Fruit fly (Drosophila melanogaster) whole organism, embryonic: ENCODE data around the gene Lst8.

Experiments used
- Aef1 ChIP-seq: fragments of 200-800 bp; sonication (Bioruptor generic); IDR thresholded peaks from 3 replicates; pipeline ENCODE4 v1.3.6; 2022; ENCODE audit warnings: missing biosample characterization, missing genetic modification characterization
- CG10209 ChIP-seq: fragments of 200-800 bp; sonication (Bioruptor generic); optimal IDR thresholded peaks from 3 replicates; lab custom pipeline; 2017; ENCODE audit warnings: missing biosample characterization, mild to moderate bottlenecking, missing genetic modification characterization, missing genetic modification reagents
- CG11456 ChIP-seq: fragments of 200-800 bp; sonication (Bioruptor generic); IDR thresholded peaks from 3 replicates; pipeline ENCODE4 v1.3.6; 2022; ENCODE audit warnings: missing biosample characterization, missing genetic modification characterization
- CG13123 ChIP-seq: fragments of 200-800 bp; sonication (Bioruptor generic); optimal IDR thresholded peaks from 2 replicates; lab custom pipeline; 2016; ENCODE audit warnings: missing biosample characterization, missing genetic modification characterization
- CG16779 ChIP-seq: fragments of 200-800 bp; sonication (Bioruptor generic); IDR thresholded peaks from 2 replicates; pipeline ENCODE4 v1.3.6; 2022; ENCODE audit warnings: missing biosample characterization, missing genetic modification characterization
- CG1792 ChIP-seq: fragments of 200-800 bp; sonication (Bioruptor generic); optimal IDR thresholded peaks from 2 replicates; lab custom pipeline; 2016; ENCODE audit warnings: missing biosample characterization, missing genetic modification characterization
- CG1832 ChIP-seq: fragments of 200-800 bp; sonication (Bioruptor generic); optimal IDR thresholded peaks from 2 replicates; lab custom pipeline; 2017; ENCODE audit warnings: missing biosample characterization, mild to moderate bottlenecking, missing genetic modification characterization, inconsistent platforms
- CG30020 ChIP-seq: fragments of 200-800 bp; optimal IDR thresholded peaks from 2 replicates; lab custom pipeline; 2019; ENCODE audit warnings: missing biosample characterization, mild to moderate bottlenecking, missing genetic modification characterization, moderate library complexity
- CG3163 ChIP-seq: fragments of 200-800 bp; sonication (Bioruptor generic); optimal IDR thresholded peaks from 3 replicates; lab custom pipeline; 2016; ENCODE audit warnings: missing biosample characterization, missing genetic modification characterization
- CG33557 ChIP-seq: fragments of 200-800 bp; sonication (Bioruptor generic); optimal IDR thresholded peaks from 2 replicates; lab custom pipeline; 2019; ENCODE audit warnings: missing biosample characterization, mild to moderate bottlenecking, missing genetic modification characterization, moderate library complexity
- CG3995 ChIP-seq: fragments of 200-800 bp; sonication (Bioruptor generic); optimal IDR thresholded peaks from 3 replicates; lab custom pipeline; 2016; ENCODE audit warnings: missing biosample characterization, missing genetic modification characterization
- CG4820 ChIP-seq: fragments of 200-800 bp; sonication (Bioruptor generic); optimal IDR thresholded peaks from 3 replicates; lab custom pipeline; 2016; ENCODE audit warnings: missing biosample characterization, missing genetic modification characterization
- CG4854 ChIP-seq: fragments of 200-800 bp; sonication (Bioruptor generic); optimal IDR thresholded peaks from 2 replicates; lab custom pipeline; 2016; ENCODE audit warnings: missing biosample characterization, missing genetic modification characterization, inconsistent platforms
- CG7271 ChIP-seq: fragments of 200-800 bp; sonication (Bioruptor generic); optimal IDR thresholded peaks from 2 replicates; lab custom pipeline; 2018; ENCODE audit warnings: missing biosample characterization, mild to moderate bottlenecking, missing genetic modification characterization, moderate library complexity
- CG7987 ChIP-seq: fragments of 200-800 bp; sonication (Bioruptor generic); optimal IDR thresholded peaks from 2 replicates; lab custom pipeline; 2018; ENCODE audit warnings: missing biosample characterization, mild to moderate bottlenecking, missing genetic modification characterization, moderate library complexity
- CG8290 ChIP-seq, 3 experiments: fragments of 200-800 bp; sonication (Bioruptor generic); optimal IDR thresholded peaks; 2 replicates each; lab custom pipeline; 2016 to 2019; ENCODE audit warnings: missing biosample characterization in 3 of 3, missing genetic modification characterization in 3 of 3, mild to moderate bottlenecking in 2 of 3, moderate library complexity in 1 of 3
- CG9727 ChIP-seq: fragments of 200-800 bp; sonication (Bioruptor generic); optimal IDR thresholded peaks from 3 replicates; lab custom pipeline; 2017; ENCODE audit warnings: missing biosample characterization, mild to moderate bottlenecking, missing genetic modification characterization
- CG9797 ChIP-seq: fragments of 200-800 bp; sonication (Bioruptor generic); optimal IDR thresholded peaks from 3 replicates; lab custom pipeline; 2018; ENCODE audit warnings: missing biosample characterization, mild to moderate bottlenecking, missing genetic modification characterization
- Chrac-16 ChIP-seq: fragments of 200-800 bp; sonication (Bioruptor generic); optimal IDR thresholded peaks from 3 replicates; lab custom pipeline; 2016; ENCODE audit warnings: missing biosample characterization, missing genetic modification characterization
- Hr78 ChIP-seq, 2 experiments: fragments of 200-800 bp in 1 of 2; fragments of >200 bp in 1 of 2; sonication (Bioruptor generic) in 1 of 2; optimal IDR thresholded peaks; 2 replicates each; lab custom pipeline; 2017 to 2019; ENCODE audit warnings: missing biosample characterization in 2 of 2, missing genetic modification characterization in 2 of 2, mild to moderate bottlenecking in 1 of 2, moderate library complexity in 1 of 2
- Lpt ChIP-seq: fragments of >200 bp; optimal IDR thresholded peaks from 2 replicates; lab custom pipeline; 2018; ENCODE audit warnings: missing biosample characterization, missing genetic modification characterization
- Mad ChIP-seq: fragments of 200-800 bp; sonication (Bioruptor generic); optimal IDR thresholded peaks from 2 replicates; lab custom pipeline; 2016; ENCODE audit warnings: missing biosample characterization, missing genetic modification characterization
- Mrtf ChIP-seq: fragments of 200-800 bp; sonication (Bioruptor generic); IDR thresholded peaks from 3 replicates; pipeline ENCODE4 v1.3.6; 2022; ENCODE audit warnings: missing biosample characterization, missing genetic modification characterization
- Oaz ChIP-seq: fragments of 200-800 bp; sonication (Bioruptor generic); IDR thresholded peaks from 2 replicates; pipeline ENCODE4 v1.3.6; 2022; ENCODE audit warnings: missing biosample characterization, missing genetic modification characterization
- Oli ChIP-seq: fragments of 200-800 bp; sonication (Bioruptor generic); optimal IDR thresholded peaks from 2 replicates; lab custom pipeline; 2018; ENCODE audit warnings: missing biosample characterization, mild to moderate bottlenecking, missing genetic modification characterization, moderate library complexity
- Ravus ChIP-seq: fragments of 200-800 bp; sonication (Bioruptor generic); IDR thresholded peaks from 2 replicates; pipeline ENCODE4 v1.3.6; 2022; ENCODE audit warnings: missing biosample characterization, missing genetic modification characterization
- Usf ChIP-seq: fragments of 200-800 bp; sonication (Bioruptor generic); optimal IDR thresholded peaks from 2 replicates; lab custom pipeline; 2017; ENCODE audit warnings: missing genotype, missing biosample characterization, missing genetic modification characterization
- al ChIP-seq: fragments of 200-800 bp; sonication (Bioruptor generic); IDR thresholded peaks from 2 replicates; pipeline ENCODE4 v1.3.6; 2022; ENCODE audit warnings: missing biosample characterization, missing genetic modification characterization
- bab2 ChIP-seq: fragments of 200-800 bp; sonication (Bioruptor generic); optimal IDR thresholded peaks from 2 replicates; lab custom pipeline; 2016; ENCODE audit warnings: missing biosample characterization, missing genetic modification characterization
- bsh ChIP-seq, 2 experiments: fragments of 200-800 bp; sonication (Bioruptor generic); optimal IDR thresholded peaks; 2 replicates each; lab custom pipeline; 2017 to 2018; ENCODE audit warnings: mild to moderate bottlenecking in 2 of 2, missing biosample characterization in 2 of 2, missing genetic modification characterization in 2 of 2, moderate library complexity in 1 of 2
- caup ChIP-seq: fragments of 200-800 bp; sonication (Bioruptor generic); optimal IDR thresholded peaks from 3 replicates; lab custom pipeline; 2017; ENCODE audit warnings: missing biosample characterization, mild to moderate bottlenecking, missing genetic modification characterization, moderate library complexity; ENCODE audit not compliant: severe bottlenecking
- danr ChIP-seq: fragments of 200-800 bp; sonication (Bioruptor generic); IDR thresholded peaks from 2 replicates; pipeline ENCODE4 v1.3.6; 2022; ENCODE audit warnings: missing biosample characterization, missing genetic modification characterization
- dm ChIP-seq: fragments of 200-800 bp; sonication (Bioruptor generic); optimal IDR thresholded peaks from 3 replicates; lab custom pipeline; 2016; ENCODE audit warnings: missing biosample characterization, missing genetic modification characterization
- dpn ChIP-seq, 2 experiments: fragments of 200-800 bp; sonication (Bioruptor generic); optimal IDR thresholded peaks; 3 replicates each; lab custom pipeline; 2016; ENCODE audit warnings: missing biosample characterization in 2 of 2, missing genetic modification characterization in 2 of 2
- eyg ChIP-seq: fragments of 200-800 bp; sonication (Bioruptor generic); optimal IDR thresholded peaks from 3 replicates; lab custom pipeline; 2016; ENCODE audit warnings: missing biosample characterization, missing genetic modification characterization
- fd102C ChIP-seq: fragments of 200-800 bp; sonication (Bioruptor generic); optimal IDR thresholded peaks from 2 replicates; lab custom pipeline; 2018; ENCODE audit warnings: missing biosample characterization, mild to moderate bottlenecking, missing genetic modification characterization, moderate library complexity
- grn ChIP-seq: fragments of 200-800 bp; sonication (Bioruptor generic); optimal IDR thresholded peaks from 3 replicates; lab custom pipeline; 2017; ENCODE audit warnings: missing biosample characterization, missing genetic modification characterization
- gro ChIP-seq: fragments of 200-800 bp; sonication (Bioruptor generic); optimal IDR thresholded peaks from 2 replicates; lab custom pipeline; 2016; ENCODE audit warnings: missing biosample characterization, missing genetic modification characterization
- gsb ChIP-seq: fragments of 200-800 bp; sonication (Bioruptor generic); IDR thresholded peaks from 2 replicates; pipeline ENCODE4 v1.3.6; 2022; ENCODE audit warnings: missing biosample characterization, missing genetic modification characterization
- hb ChIP-seq: fragments of 200-800 bp; sonication (Bioruptor generic); IDR thresholded peaks from 3 replicates; pipeline ENCODE4 v1.3.6; 2022; ENCODE audit warnings: missing biosample characterization, missing genetic modification characterization; ENCODE audit not compliant: partially characterized antibody
- her ChIP-seq: fragments of 200-800 bp; sonication (Bioruptor generic); optimal IDR thresholded peaks from 2 replicates; lab custom pipeline; 2016; ENCODE audit warnings: missing biosample characterization, missing genetic modification characterization
- kay ChIP-seq: fragments of 200-800 bp; sonication (Bioruptor generic); optimal IDR thresholded peaks from 2 replicates; lab custom pipeline; 2016; ENCODE audit warnings: missing biosample characterization, missing genetic modification characterization
- lab ChIP-seq: fragments of 200-800 bp; sonication (Bioruptor generic); optimal IDR thresholded peaks from 3 replicates; lab custom pipeline; 2017; ENCODE audit warnings: missing biosample characterization, missing genetic modification characterization, mild to moderate bottlenecking, moderate library complexity, missing genetic modification reagents
- pum ChIP-seq: fragments of 200-800 bp; sonication (Bioruptor generic); optimal IDR thresholded peaks from 2 replicates; lab custom pipeline; 2016; ENCODE audit warnings: missing biosample characterization, missing genetic modification characterization
- run ChIP-seq: fragments of 200-800 bp; sonication (Bioruptor generic); optimal IDR thresholded peaks from 3 replicates; lab custom pipeline; 2018; ENCODE audit warnings: missing biosample characterization, mild to moderate bottlenecking, missing genetic modification characterization
- salm ChIP-seq: fragments of 200-800 bp; sonication (Bioruptor generic); optimal IDR thresholded peaks from 2 replicates; lab custom pipeline; 2018; ENCODE audit warnings: missing biosample characterization, mild to moderate bottlenecking, missing genetic modification characterization
- sd ChIP-seq: fragments of 200-800 bp; sonication (Bioruptor generic); optimal IDR thresholded peaks from 3 replicates; lab custom pipeline; 2018; ENCODE audit warnings: missing biosample characterization, mild to moderate bottlenecking, missing genetic modification characterization, moderate library complexity
- slbo ChIP-seq: fragments of 200-800 bp; sonication (Bioruptor generic); IDR thresholded peaks from 2 replicates; pipeline ENCODE4 v1.3.6; 2022; ENCODE audit warnings: missing biosample characterization, missing genetic modification characterization
- trem ChIP-seq: fragments of 200-800 bp; optimal IDR thresholded peaks from 3 replicates; lab custom pipeline; 2019; ENCODE audit warnings: missing biosample characterization, mild to moderate bottlenecking, missing genetic modification characterization, moderate library complexity
- twi ChIP-seq: fragments of 200-800 bp; optimal IDR thresholded peaks from 2 replicates; lab custom pipeline; 2019; ENCODE audit warnings: missing biosample characterization, mild to moderate bottlenecking, missing genetic modification characterization, moderate library complexity
- yki ChIP-seq: fragments of >200 bp; optimal IDR thresholded peaks from 3 replicates; lab custom pipeline; 2018

Lst8 gene

DNA sequence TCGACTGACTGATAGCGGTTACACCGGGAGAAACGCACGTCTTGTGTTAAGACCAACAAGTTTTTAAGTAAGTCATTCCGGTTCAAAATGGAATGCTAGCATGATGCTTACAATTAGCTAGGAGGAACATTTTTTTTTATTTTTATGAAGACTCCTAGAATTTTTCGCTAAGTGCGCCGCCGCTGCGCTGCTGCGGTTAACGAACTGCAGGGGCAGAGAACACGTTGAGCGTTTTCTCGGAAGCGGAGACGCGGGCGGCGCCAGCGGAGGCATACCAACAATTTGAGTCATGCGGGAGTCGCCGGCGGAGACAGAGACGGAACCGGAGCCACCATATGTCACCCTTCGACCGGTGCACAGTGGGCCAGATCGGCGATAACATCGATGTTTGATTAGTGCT, 40.3 kb upstream of the Lst8 start (continued):
- peak; percentile 98 for TF ChIP-seq lab (GFP tag; lab: Kevin White, UChicago)
- TF ChIP-seq gsb (GFP tag; lab: Robert Waterston, UW), result peak; percentile 93
- TF ChIP-seq Mrtf (GFP tag; lab: Robert Waterston, UW), result peak; percentile 96
- TF ChIP-seq CG9797 (GFP tag; lab: Kevin White, UChicago), result peak; percentile 53
- peak; percentile 94 for TF ChIP-seq danr
- peak; percentile 96 for TF ChIP-seq Chrac-16 (GFP tag; lab: Kevin White, UChicago)
- peak; percentile 97 for TF ChIP-seq Mad (GFP tag; lab: Kevin White, UChicago)
- TF ChIP-seq CG3995 (GFP tag; lab: Kevin White, UChicago), result peak; percentile 72
- TF ChIP-seq CG8290 (GFP tag; optimal IDR thresholded peaks at IDR 0.05; lab: Kevin White, UChicago), result peak; percentile 93
- TF ChIP-seq CG8290 (tag; optimal IDR thresholded peaks at IDR 0.05; lab: Kevin White, UChicago), result peak; percentile 80 to 87
- TF ChIP-seq eyg (GFP tag; lab: Kevin White, UChicago), result peak; percentile 94
- TF ChIP-seq Usf, result peak; percentile 88
- TF ChIP-seq Oli (tag; lab: Kevin White, UChicago), result peak; percentile 96
- peak; percentile 95 for TF ChIP-seq dm (GFP tag; lab: Kevin White, UChicago)
- TF ChIP-seq dpn (GFP tag; optimal IDR thresholded peaks at IDR 0.05; lab: Kevin White, UChicago), result peak; percentile 97
- TF ChIP-seq CG4820 (GFP tag; lab: Kevin White, UChicago), result peak; percentile 97
- peak; percentile 94 for TF ChIP-seq CG16779
- TF ChIP-seq CG9727, result peak; percentile 95
- TF ChIP-seq trem (tag; lab: Kevin White, UChicago), result peak; percentile 89
- TF ChIP-seq twi (tag; lab: Kevin White, UChicago), result peak; percentile 90
- peak; percentile 93 for TF ChIP-seq gro (GFP tag; lab: Kevin White, UChicago)
- TF ChIP-seq pum, result peak; percentile 97
- TF ChIP-seq caup, result peak; percentile 95
- TF ChIP-seq CG1832 (GFP tag; lab: Kevin White, UChicago), result peak; percentile 29
- peak; percentile 78 for TF ChIP-seq fd102C (GFP tag; lab: Kevin White, UChicago)
- peak; percentile 67 for TF ChIP-seq CG7271 (tag; lab: Kevin White, UChicago)
- TF ChIP-seq CG4854 (GFP tag; lab: Kevin White, UChicago), result peak; percentile 95
- TF ChIP-seq CG33557, result peak; percentile 91
- TF ChIP-seq slbo (GFP tag; lab: Robert Waterston, UW), result peak; percentile 97
- TF ChIP-seq Oaz (GFP tag; lab: Robert Waterston, UW), result peak; percentile 96
- TF ChIP-seq CG3163 (GFP tag; lab: Kevin White, UChicago), result peak; percentile 84
- peak; percentile 97 for TF ChIP-seq bab2 (GFP tag; lab: Kevin White, UChicago)
- TF ChIP-seq CG1792, result peak; percentile 96
- peak; percentile 96 for TF ChIP-seq Aef1 (GFP tag; lab: Robert Waterston, UW)
- TF ChIP-seq salm (tag; lab: Kevin White, UChicago), result peak; percentile 95
- TF ChIP-seq bsh (GFP tag; optimal IDR thresholded peaks at IDR 0.05; lab: Kevin White, UChicago), result peak; percentile 92 to 98
- TF ChIP-seq yki (lab: Kevin White, UChicago), result no peak
- TF ChIP-seq sd (tag; lab: Kevin White, UChicago), result peak; percentile 95
- TF ChIP-seq Hr78 (GFP tag; optimal IDR thresholded peaks at IDR 0.05; lab: Kevin White, UChicago), result peak in 1 of 2 experiments; percentile 90
- peak; percentile 89 for TF ChIP-seq al (GFP tag; lab: Robert Waterston, UW)
- TF ChIP-seq CG11456 (GFP tag; lab: Robert Waterston, UW), result peak; percentile 97
- TF ChIP-seq her (GFP tag; lab: Kevin White, UChicago), result peak; percentile 95
- TF ChIP-seq CG13123 (GFP tag; lab: Kevin White, UChicago), result peak; percentile 93
- peak; percentile 87 for TF ChIP-seq grn (GFP tag; lab: Kevin White, UChicago)
- TF ChIP-seq CG30020 (tag; lab: Kevin White, UChicago), result peak; percentile 66
- peak; percentile 93 for TF ChIP-seq CG7987 (GFP tag; lab: Kevin White, UChicago)
- peak; percentile 91 for TF ChIP-seq Ravus
- TF ChIP-seq hb, result no peak
- TF ChIP-seq Lpt, result no peak
- peak; percentile 96 for TF ChIP-seq run (tag; lab: Kevin White, UChicago)
- peak; percentile 97 for TF ChIP-seq kay (GFP tag; lab: Kevin White, UChicago)
- peak; percentile 96 for TF ChIP-seq CG10209 (GFP tag; lab: Kevin White, UChicago)
